Fruit fly (Drosophila melanogaster): ENCODE measurements around the gene Tomosyn.
A peak's percentile ranks its signal among the peaks of the same experiment; 100 is the strongest.

Tomosyn gene

dm6 chrX:12623992-12624391, 7.4 kb upstream of the Tomosyn start, which contains the start of gene CG15728:
Gene CG15728 (plus strand): TSS chrX:12624292.
- TF ChIP-seq Mio (GFP tag; optimal IDR thresholded peaks at IDR 0.05) (no peak), CG32264 (GFP tag; optimal IDR thresholded peaks at IDR 0.05) (no peak)

- TF ChIP-seq OdsH (GFP tag; optimal IDR thresholded peaks at IDR 0.05) (no peak), GATAd (GFP tag; optimal IDR thresholded peaks at IDR 0.05) (no peak), Dfd (GFP tag; optimal IDR thresholded peaks at IDR 0.05) (no peak), Vsx2 (GFP tag; optimal IDR thresholded peaks at IDR 0.05; ENCODE audit: partially characterized antibody) (no peak), br (GFP tag; optimal IDR thresholded peaks at IDR 0.05) (no peak), foxo (GFP tag; optimal IDR thresholded peaks at IDR 0.05) (no peak), sage (GFP tag; optimal IDR thresholded peaks at IDR 0.05) (no peak)
Measured at dm6 chrX:12625594-12626274, 5.7 kb upstream of the Tomosyn start.

dm6 chrX:12629564-12629963, 1.8 kb upstream of the Tomosyn start, which contains the start of the genes Aven and CG2540:
Gene Aven (minus strand): TSS chrX:12629640.
Gene CG2540 (plus strand): TSS chrX:12629878.
- TF ChIP-seq GATAd (GFP tag; optimal IDR thresholded peaks at IDR 0.05) (no peak), usp (GFP tag; optimal IDR thresholded peaks at IDR 0.05) (no peak), Hnf4 (GFP tag; optimal IDR thresholded peaks at IDR 0.05) (peak; percentile 39), lola (GFP tag; optimal IDR thresholded peaks at IDR 0.05) (no peak), foxo (GFP tag; optimal IDR thresholded peaks at IDR 0.05) (peak in 1 of 2 experiments; percentile 82), psq (GFP tag; optimal IDR thresholded peaks at IDR 0.05) (peak; percentile 70), Myc (optimal IDR thresholded peaks at IDR 0.05) (no peak), Sp1 (GFP tag; optimal IDR thresholded peaks at IDR 0.05) (peak; percentile 88), woc (GFP tag; optimal IDR thresholded peaks at IDR 0.05) (peak; percentile 54), OdsH (GFP tag; optimal IDR thresholded peaks at IDR 0.05) (peak; percentile 71), Dif (GFP tag; optimal IDR thresholded peaks at IDR 0.05; ENCODE audit: partially characterized antibody) (no peak), Rel (GFP tag; optimal IDR thresholded peaks at IDR 0.05) (no peak), Rel (tag; optimal IDR thresholded peaks at IDR 0.05) (peak; percentile 79), Hr78 (GFP tag; optimal IDR thresholded peaks at IDR 0.05) (no peak), br (GFP tag; optimal IDR thresholded peaks at IDR 0.05) (peak; percentile 43), CG9705 (GFP tag; optimal IDR thresholded peaks at IDR 0.05) (peak; percentile 80), CrebA (GFP tag; optimal IDR thresholded peaks at IDR 0.05; ENCODE audit: borderline replicate concordance) (no peak), sv (GFP tag; optimal IDR thresholded peaks at IDR 0.05) (peak; percentile 37), rgr (GFP tag; optimal IDR thresholded peaks at IDR 0.05) (peak; percentile 75), ey (GFP tag; optimal IDR thresholded peaks at IDR 0.05) (peak; percentile 19), brk (GFP tag; optimal IDR thresholded peaks at IDR 0.05) (no peak), h (GFP tag; optimal IDR thresholded peaks at IDR 0.05) (peak; percentile 59), HLH106 (tag; optimal IDR thresholded peaks at IDR 0.05) (peak; percentile 89), sage (GFP tag; optimal IDR thresholded peaks at IDR 0.05) (peak; percentile 69), dmrt93B (GFP tag; optimal IDR thresholded peaks at IDR 0.05) (peak; percentile 53), fru (GFP tag; optimal IDR thresholded peaks at IDR 0.05) (peak; percentile 65)

dm6 chrX:12632157-12632422, 685 bp downstream of the Tomosyn start:
- TF ChIP-seq tai (GFP tag; optimal IDR thresholded peaks at IDR 0.05), result no peak
- no peak for TF ChIP-seq Dfd (GFP tag; optimal IDR thresholded peaks at IDR 0.05)
- no peak for TF ChIP-seq h (GFP tag; optimal IDR thresholded peaks at IDR 0.05)
- no peak for TF ChIP-seq GATAd (GFP tag; optimal IDR thresholded peaks at IDR 0.05)
- no peak for TF ChIP-seq Hr78 (GFP tag; optimal IDR thresholded peaks at IDR 0.05)
- TF ChIP-seq Rel (GFP tag; optimal IDR thresholded peaks at IDR 0.05), result no peak
- no peak for TF ChIP-seq Rel (tag; optimal IDR thresholded peaks at IDR 0.05)
- no peak for TF ChIP-seq CG9705 (GFP tag; optimal IDR thresholded peaks at IDR 0.05)
- TF ChIP-seq usp (GFP tag; optimal IDR thresholded peaks at IDR 0.05), result no peak
- no peak for TF ChIP-seq Jra (GFP tag; optimal IDR thresholded peaks at IDR 0.05)
- no peak for TF ChIP-seq fru (GFP tag; optimal IDR thresholded peaks at IDR 0.05)
- TF ChIP-seq brk (GFP tag; optimal IDR thresholded peaks at IDR 0.05), result no peak
- no peak for TF ChIP-seq rgr (GFP tag; optimal IDR thresholded peaks at IDR 0.05)
- TF ChIP-seq foxo (GFP tag; optimal IDR thresholded peaks at IDR 0.05), result no peak
- no peak for TF ChIP-seq Hnf4 (GFP tag; optimal IDR thresholded peaks at IDR 0.05)
- TF ChIP-seq dmrt93B (GFP tag; optimal IDR thresholded peaks at IDR 0.05), result no peak
- TF ChIP-seq Sp1 (GFP tag; optimal IDR thresholded peaks at IDR 0.05), result no peak
- no peak for TF ChIP-seq Hr83 (GFP tag; optimal IDR thresholded peaks at IDR 0.05; ENCODE audit: poor library complexity, severe bottlenecking)
- no peak for TF ChIP-seq Dif (GFP tag; optimal IDR thresholded peaks at IDR 0.05; ENCODE audit: partially characterized antibody)
